Worm (Caenorhabditis elegans): ENCODE measurements around the gene ufd-1.

ufd-1 gene

ce11 chrIV:12361392-12362092, 30.9 kb upstream of the ufd-1 start, which contains the start of the genes ccr-4 and ZC518.8 (continued):
- no peak for TF ChIP-seq spr-3 (GFP tag; optimal IDR thresholded peaks at IDR 0.05)
- no peak for TF ChIP-seq daf-16 (GFP tag; optimal IDR thresholded peaks at IDR 0.05)
- TF ChIP-seq daf-16 (tag; optimal IDR thresholded peaks at IDR 0.05) = peak; percentile 21
- TF ChIP-seq nhr-10 (tag; optimal IDR thresholded peaks at IDR 0.05) = no peak
- no peak for TF ChIP-seq unc-39 (tag; optimal IDR thresholded peaks at IDR 0.05)
- peak; percentile 59 for TF ChIP-seq hmg-1.1 (GFP tag; IDR thresholded peaks at IDR 0.05)
- TF ChIP-seq ama-1 (optimal IDR thresholded peaks at IDR 0.05) = no peak
- TF ChIP-seq mdt-29 (GFP tag; IDR thresholded peaks at IDR 0.05) = no peak
- no peak for TF ChIP-seq ztf-7 (tag; optimal IDR thresholded peaks at IDR 0.05)
- TF ChIP-seq snpc-4 (tag; optimal IDR thresholded peaks at IDR 0.05) = no peak
- no peak for TF ChIP-seq unc-130 (GFP tag; optimal IDR thresholded peaks at IDR 0.05)
- TF ChIP-seq pqm-1 (tag; optimal IDR thresholded peaks at IDR 0.05) = no peak
- TF ChIP-seq set-16 (GFP tag; IDR thresholded peaks at IDR 0.05) = no peak
- TF ChIP-seq fkh-10 (GFP tag; optimal IDR thresholded peaks at IDR 0.05) = no peak
- no peak for TF ChIP-seq lin-39 (tag; optimal IDR thresholded peaks at IDR 0.05)
- no peak for TF ChIP-seq jun-1 (tag; optimal IDR thresholded peaks at IDR 0.05)
- no peak for TF ChIP-seq ces-1 (GFP tag; optimal IDR thresholded peaks at IDR 0.05)
- no peak for TF ChIP-seq lir-3 (tag; optimal IDR thresholded peaks at IDR 0.05)
- TF ChIP-seq arid-1 (GFP tag; conservative IDR thresholded peaks at IDR 0.05) = no peak
- TF ChIP-seq dve-1 (tag; optimal IDR thresholded peaks at IDR 0.05; ENCODE audit: insufficient read depth) = no peak
- TF ChIP-seq hlh-11 (tag; optimal IDR thresholded peaks at IDR 0.05) = peak; percentile 26
- no peak for TF ChIP-seq egl-27 (tag; optimal IDR thresholded peaks at IDR 0.05)
- TF ChIP-seq ceh-28 (tag; optimal IDR thresholded peaks at IDR 0.05) = no peak
- peak; percentile 50 for TF ChIP-seq mes-2 (tag; optimal IDR thresholded peaks at IDR 0.05; ENCODE audit: poor library complexity, severe bottlenecking)
- no peak for TF ChIP-seq nhr-28 (tag; optimal IDR thresholded peaks at IDR 0.05)
- TF ChIP-seq Y5F2A.4 (GFP tag; optimal IDR thresholded peaks at IDR 0.05) = no peak
- no peak for TF ChIP-seq nhr-41 (GFP tag; IDR thresholded peaks at IDR 0.05)
- no peak for TF ChIP-seq fos-1 (tag; optimal IDR thresholded peaks at IDR 0.05)
- TF ChIP-seq snpc-1.2 (GFP tag; IDR thresholded peaks at IDR 0.05) = no peak
- peak in 1 of 2 experiments; percentile 65 for TF ChIP-seq ZK546.5 (tag; optimal IDR thresholded peaks at IDR 0.05)
- no peak for TF ChIP-seq attf-4 (tag; optimal IDR thresholded peaks at IDR 0.05)
- no peak for TF ChIP-seq rbr-2 (tag; optimal IDR thresholded peaks at IDR 0.05)
- no peak for TF ChIP-seq tag-97 (GFP tag; IDR thresholded peaks at IDR 0.05)
- TF ChIP-seq nhr-48 (tag; optimal IDR thresholded peaks at IDR 0.05) = no peak
- no peak for TF ChIP-seq zag-1 (tag; optimal IDR thresholded peaks at IDR 0.05)
- TF ChIP-seq ztf-11 (tag; optimal IDR thresholded peaks at IDR 0.05) = no peak
- TF ChIP-seq F49E8.2 (tag; optimal IDR thresholded peaks at IDR 0.05; ENCODE audit: borderline replicate concordance) = no peak
- TF ChIP-seq aly-2 (tag; optimal IDR thresholded peaks at IDR 0.05) = no peak
- no peak for TF ChIP-seq Y105C5A.15 (GFP tag; IDR thresholded peaks at IDR 0.05)
- TF ChIP-seq T20F7.1 (GFP tag; optimal IDR thresholded peaks at IDR 0.05) = no peak
- TF ChIP-seq nhr-25 (tag; optimal IDR thresholded peaks at IDR 0.05; ENCODE audit: borderline replicate concordance, insufficient read depth) = no peak
- no peak for TF ChIP-seq daf-12 (tag; optimal IDR thresholded peaks at IDR 0.05)
- peak; percentile 91 for TF ChIP-seq aha-1 (tag)
- peak in 1 of 2 experiments; percentile 92 for TF ChIP-seq unc-62 (GFP tag; optimal IDR thresholded peaks at IDR 0.05 in 1 of 2)
- no peak for TF ChIP-seq unc-62 (tag; optimal IDR thresholded peaks at IDR 0.05)
- TF ChIP-seq madf-5 (GFP tag; IDR thresholded peaks at IDR 0.05) = no peak
- no peak for TF ChIP-seq sdz-12 (GFP tag; optimal IDR thresholded peaks at IDR 0.05)
- peak; percentile 25 to 89 for TF ChIP-seq lsy-2 (tag; optimal IDR thresholded peaks at IDR 0.05)
- TF ChIP-seq daf-19 (GFP tag; conservative IDR thresholded peaks at IDR 0.05) = no peak
- no peak for TF ChIP-seq ceh-32 (tag; optimal IDR thresholded peaks at IDR 0.05; ENCODE audit: poor library complexity)
- no peak for TF ChIP-seq mxl-2 (GFP tag; conservative IDR thresholded peaks at IDR 0.05)
- TF ChIP-seq php-3 (GFP tag; IDR thresholded peaks at IDR 0.05) = no peak
